Worm (Caenorhabditis elegans) whole organism, L2 larva: ENCODE measurements around the gene sra-4.

Source experiments
- R02D3.7 ChIP-seq: fragments of 150-350 bp; optimal IDR thresholded peaks from 2 replicates; lab custom pipeline; 2014; ENCODE audit warnings: missing biosample characterization, missing genetic modification characterization
- Y55F3AM.14 ChIP-seq: fragments of 200-800 bp; sonication (Bioruptor generic); optimal IDR thresholded peaks from 2 replicates; lab custom pipeline; 2018; ENCODE audit warnings: mild to moderate bottlenecking, missing genetic modification characterization, missing compliant biosample characterization
- ZK546.5 ChIP-seq: sonication (generic microtip); optimal IDR thresholded peaks from 2 replicates; lab custom pipeline; 2017; ENCODE audit warnings: missing biosample characterization, missing genetic modification characterization
- ama-1 ChIP-seq: fragments of 150-350 bp; optimal IDR thresholded peaks from 2 replicates; lab custom pipeline; 2018; ENCODE audit warnings: inconsistent platforms
- ceh-82 ChIP-seq: fragments of 150-350 bp; optimal IDR thresholded peaks from 2 replicates; lab custom pipeline; 2014; ENCODE audit warnings: missing biosample characterization, missing genetic modification characterization
- dmd-4 ChIP-seq: sonication (generic microtip); optimal IDR thresholded peaks from 2 replicates; lab custom pipeline; 2017; ENCODE audit warnings: missing biosample characterization, missing genetic modification characterization
- lin-11 ChIP-seq: fragments of 150-350 bp; sonication (generic microtip); optimal IDR thresholded peaks from 2 replicates; lab custom pipeline; 2014; ENCODE audit warnings: missing biosample characterization, missing genetic modification characterization, inconsistent platforms, mixed read lengths
- lin-39 ChIP-seq: fragments of 150-350 bp; optimal IDR thresholded peaks from 2 replicates; lab custom pipeline; 2014; ENCODE audit warnings: missing biosample characterization, missing genetic modification reagents, missing genetic modification characterization
- lsy-2 ChIP-seq, 2 experiments: fragments of 150-350 bp in 1 of 2; sonication (generic microtip) in 1 of 2; optimal IDR thresholded peaks; 2 replicates each; lab custom pipeline; 2014 to 2017; ENCODE audit warnings: missing biosample characterization in 2 of 2, missing genetic modification characterization in 2 of 2
- nhr-77 ChIP-seq: fragments of 150-350 bp; optimal IDR thresholded peaks from 2 replicates; lab custom pipeline; 2014; ENCODE audit warnings: missing biosample characterization, missing genetic modification characterization
- ztf-1 ChIP-seq: fragments of 200-800 bp; sonication (Bioruptor generic); conservative IDR thresholded peaks from 2 replicates; pipeline ENCODE4 v1.3.6; 2022; ENCODE audit warnings: missing genetic modification characterization, missing compliant biosample characterization
- ztf-11 ChIP-seq: sonication (generic microtip); optimal IDR thresholded peaks from 2 replicates; lab custom pipeline; 2017; ENCODE audit warnings: missing biosample characterization, missing genetic modification characterization
- ztf-4 ChIP-seq: fragments of 150-350 bp; optimal IDR thresholded peaks from 2 replicates; lab custom pipeline; 2014; ENCODE audit warnings: missing biosample characterization, missing genetic modification characterization

ce11 chrII:9554925-9555553, 12.4 kb upstream of the sra-4 start, which contains the start of gene F35H8.2:
- no peak for TF ChIP-seq ztf-4 (tag; lab: Kevin White, UChicago)
- TF ChIP-seq ZK546.5 (tag; lab: Kevin White, UChicago): no peak
- no peak for TF ChIP-seq Y55F3AM.14 (GFP tag; lab: Kevin White, UChicago)
- no peak for TF ChIP-seq ztf-11 (tag; lab: Kevin White, UChicago)
- TF ChIP-seq lsy-2 (tag; optimal IDR thresholded peaks at IDR 0.05; lab: Kevin White, UChicago): no peak
- no peak for TF ChIP-seq nhr-77 (tag; lab: Kevin White, UChicago)
- no peak for TF ChIP-seq ama-1 (lab: Kevin White, UChicago)
- no peak for TF ChIP-seq R02D3.7
- TF ChIP-seq dmd-4: no peak
- TF ChIP-seq lin-11 (tag; lab: Kevin White, UChicago): no peak
- TF ChIP-seq lin-39 (tag; lab: Kevin White, UChicago): no peak
- no peak for TF ChIP-seq ztf-1 (GFP tag; lab: Robert Waterston, UW)
- TF ChIP-seq ceh-82 (tag; lab: Kevin White, UChicago): no peak
